Fruit fly (Drosophila melanogaster): ENCODE results near the gene CG6244.

CG6244 gene

DNA sequence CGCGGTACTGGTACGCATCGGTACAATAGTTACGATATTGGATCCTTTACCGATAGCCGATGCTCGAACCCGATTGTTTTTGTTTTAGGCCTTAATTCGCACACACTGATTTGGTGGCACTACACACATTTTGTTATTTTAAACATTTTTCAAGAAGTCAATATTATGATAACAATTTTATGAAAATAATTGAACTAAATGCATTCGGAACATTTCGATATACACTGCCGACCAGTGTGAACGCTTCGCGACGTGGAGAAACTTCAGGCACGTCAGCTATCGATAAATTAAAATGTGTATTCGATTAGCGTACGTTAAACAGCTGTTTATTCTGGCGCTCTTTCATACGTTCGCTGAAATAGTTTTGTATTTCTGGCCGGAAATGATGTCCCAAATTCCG, 24.0 kb downstream of the CG6244 start, which contains the start of gene CG12713 (continued):
- TF ChIP-seq Dref (GFP tag; IDR thresholded peaks at IDR 0.05) (peak; percentile 93), PHDP (tag; optimal IDR thresholded peaks at IDR 0.05) (peak; percentile 5), CG30403 (GFP tag; optimal IDR thresholded peaks at IDR 0.05) (peak; percentile 37), cas (GFP tag; IDR thresholded peaks at IDR 0.05) (no peak), Meics (GFP tag; optimal IDR thresholded peaks at IDR 0.05) (no peak), D (optimal IDR thresholded peaks at IDR 0.05) (no peak), D (GFP tag; optimal IDR thresholded peaks at IDR 0.05) (no peak), Trl (optimal IDR thresholded peaks at IDR 0.05) (no peak), Trl (GFP tag; optimal IDR thresholded peaks at IDR 0.05) (no peak), dmrt99B (tag; optimal IDR thresholded peaks at IDR 0.05) (no peak), Hr3 (GFP tag; optimal IDR thresholded peaks at IDR 0.05) (no peak), CG6272 (GFP tag; IDR thresholded peaks at IDR 0.05) (no peak), CG43689 (GFP tag; IDR thresholded peaks at IDR 0.05) (no peak), Sin3A (optimal IDR thresholded peaks at IDR 0.05) (peak; percentile 96), sisA (GFP tag; IDR thresholded peaks at IDR 0.05) (no peak), tll (GFP tag; optimal IDR thresholded peaks at IDR 0.05) (peak in 1 of 2 experiments; percentile 46), CG15479 (GFP tag; optimal IDR thresholded peaks at IDR 0.05) (no peak), jumu (GFP tag; optimal IDR thresholded peaks at IDR 0.05) (no peak), croc (GFP tag; conservative IDR thresholded peaks at IDR 0.05) (no peak), ftz-f1 (GFP tag; optimal IDR thresholded peaks at IDR 0.05) (peak; percentile 30), nau (GFP tag; optimal IDR thresholded peaks at IDR 0.05) (no peak), Bgb (GFP tag; IDR thresholded peaks at IDR 0.05; ENCODE audit: partially characterized antibody) (peak; percentile 88), trem (tag; optimal IDR thresholded peaks at IDR 0.05) (peak; percentile 82), CG8388 (GFP tag; optimal IDR thresholded peaks at IDR 0.05) (no peak), gro (GFP tag; optimal IDR thresholded peaks at IDR 0.05) (peak; percentile 6), hkb (optimal IDR thresholded peaks at IDR 0.05) (peak; percentile 20), hkb (GFP tag; IDR thresholded peaks at IDR 0.05) (no peak), dimm (GFP tag; IDR thresholded peaks at IDR 0.05) (no peak), al (GFP tag; IDR thresholded peaks at IDR 0.05) (no peak), CG9932 (GFP tag; IDR thresholded peaks at IDR 0.05) (no peak), Xbp1 (GFP tag; optimal IDR thresholded peaks at IDR 0.05) (peak; percentile 13), CG11247 (GFP tag; IDR thresholded peaks at IDR 0.05) (no peak), HmgD (GFP tag; optimal IDR thresholded peaks at IDR 0.05) (peak; percentile 16), CG12391 (tag; optimal IDR thresholded peaks at IDR 0.05) (peak; percentile 41), CG7357 (GFP tag; IDR thresholded peaks at IDR 0.05) (peak; percentile 99), CG8290 (GFP tag; optimal IDR thresholded peaks at IDR 0.05) (peak; percentile 69), CG8290 (tag; optimal IDR thresholded peaks at IDR 0.05) (peak; percentile 45 to 65), CG4820 (GFP tag; optimal IDR thresholded peaks at IDR 0.05) (no peak), Fer2 (tag; optimal IDR thresholded peaks at IDR 0.05) (no peak), HLH4C (GFP tag; IDR thresholded peaks at IDR 0.05; ENCODE audit: partially characterized antibody) (peak; percentile 92), Dp (GFP tag; optimal IDR thresholded peaks at IDR 0.05) (peak; percentile 75), CG10147 (GFP tag; optimal IDR thresholded peaks at IDR 0.05) (no peak), Bdp1 (GFP tag; optimal IDR thresholded peaks at IDR 0.05) (peak; percentile 34), HLH54F (GFP tag; optimal IDR thresholded peaks at IDR 0.05) (peak; percentile 20), Ravus (GFP tag; IDR thresholded peaks at IDR 0.05) (no peak), bab2 (GFP tag; optimal IDR thresholded peaks at IDR 0.05) (peak; percentile 3), Sox100B (GFP tag; optimal IDR thresholded peaks at IDR 0.05) (no peak), CG1233 (GFP tag; optimal IDR thresholded peaks at IDR 0.05) (no peak), CG1603 (tag; optimal IDR thresholded peaks at IDR 0.05) (peak; percentile 80), fru (optimal IDR thresholded peaks at IDR 0.05) (no peak), CG10321 (GFP tag; IDR thresholded peaks at IDR 0.05) (no peak), prd (optimal IDR thresholded peaks at IDR 0.05) (no peak), prd (GFP tag; IDR thresholded peaks at IDR 0.05) (no peak), Nf-YB (GFP tag; optimal IDR thresholded peaks at IDR 0.05) (no peak)

Data from whole organism, embryonic.